Fruit fly (Drosophila melanogaster) whole organism, embryonic: Measurements from ENCODE around the gene CG4854.

ENCODE experiments used
- CG11696 ChIP-seq: fragments of 200-800 bp; sonication (Bioruptor generic); IDR thresholded peaks from 2 replicates; pipeline ENCODE4 v1.3.6; 2022; ENCODE audit warnings: missing biosample characterization, missing genetic modification characterization
- CG1233 ChIP-seq: fragments of 200-800 bp; sonication (Bioruptor generic); optimal IDR thresholded peaks from 4 replicates; lab custom pipeline; 2018; ENCODE audit warnings: missing biosample characterization, mild to moderate bottlenecking, missing genetic modification characterization
- CG12769 ChIP-seq: fragments of 200-800 bp; sonication (Bioruptor generic); optimal IDR thresholded peaks from 2 replicates; lab custom pipeline; 2019; ENCODE audit warnings: missing biosample characterization, mild to moderate bottlenecking, missing genetic modification characterization, moderate library complexity
- CG13424 ChIP-seq: fragments of 200-800 bp; sonication (Bioruptor generic); optimal IDR thresholded peaks from 2 replicates; lab custom pipeline; 2019; ENCODE audit warnings: missing biosample characterization, mild to moderate bottlenecking, missing genetic modification characterization, moderate library complexity
- CG14050 ChIP-seq: fragments of 200-800 bp; sonication (Bioruptor generic); IDR thresholded peaks from 3 replicates; pipeline ENCODE4 v1.3.6; 2022; ENCODE audit warnings: missing biosample characterization, missing genetic modification characterization
- CG1603 ChIP-seq: fragments of 200-800 bp; sonication (Bioruptor generic); optimal IDR thresholded peaks from 2 replicates; lab custom pipeline; 2019; ENCODE audit warnings: missing biosample characterization, mild to moderate bottlenecking, missing genetic modification characterization, moderate library complexity
- CG17359 ChIP-seq: fragments of 200-800 bp; sonication (Bioruptor generic); optimal IDR thresholded peaks from 3 replicates; lab custom pipeline; 2018; ENCODE audit warnings: missing biosample characterization, mild to moderate bottlenecking, missing genetic modification characterization, moderate library complexity
- CG17612 ChIP-seq: fragments of 200-800 bp; sonication (Bioruptor generic); IDR thresholded peaks from 2 replicates; pipeline ENCODE4 v1.3.6; 2022; ENCODE audit warnings: missing biosample characterization, missing genetic modification characterization
- CG17912 ChIP-seq: fragments of 200-800 bp; sonication (Bioruptor generic); optimal IDR thresholded peaks from 2 replicates; lab custom pipeline; 2018; ENCODE audit warnings: missing biosample characterization, mild to moderate bottlenecking, missing genetic modification characterization
- CG3407 ChIP-seq: fragments of 200-800 bp; sonication (Bioruptor generic); optimal IDR thresholded peaks from 2 replicates; lab custom pipeline; 2018; ENCODE audit warnings: missing biosample characterization, mild to moderate bottlenecking, missing genetic modification characterization
- CG34376 ChIP-seq: fragments of 200-800 bp; sonication (Bioruptor generic); optimal IDR thresholded peaks from 2 replicates; lab custom pipeline; 2018; ENCODE audit warnings: missing biosample characterization, mild to moderate bottlenecking, missing genetic modification characterization
- CG34422 ChIP-seq: fragments of 200-800 bp; sonication (Bioruptor generic); IDR thresholded peaks from 3 replicates; pipeline ENCODE4 v1.3.6; 2022; ENCODE audit warnings: missing biosample characterization, missing genetic modification characterization
- CG6272 ChIP-seq: fragments of 200-800 bp; sonication (Bioruptor generic); IDR thresholded peaks from 2 replicates; pipeline ENCODE4 v1.3.6; 2022; ENCODE audit warnings: missing biosample characterization, missing genetic modification characterization
- Ets65A ChIP-seq: fragments of 200-800 bp; sonication (Bioruptor generic); peaks from one replicate; lab custom pipeline; 2016; ENCODE audit warnings: missing biosample characterization, missing genetic modification characterization
- GATAe ChIP-seq: fragments of 200-800 bp; sonication (Bioruptor generic); conservative IDR thresholded peaks from 2 replicates; pipeline ENCODE4 v1.3.6; 2022; ENCODE audit warnings: missing biosample characterization, missing genetic modification characterization
- Hand ChIP-seq: fragments of 200-800 bp; sonication (Bioruptor generic); optimal IDR thresholded peaks from 2 replicates; lab custom pipeline; 2017; ENCODE audit warnings: mild to moderate bottlenecking, missing biosample characterization, missing genetic modification reagents, missing genetic modification characterization
- Hr78 ChIP-seq, 2 experiments: fragments of 200-800 bp in 1 of 2; fragments of >200 bp in 1 of 2; sonication (Bioruptor generic) in 1 of 2; optimal IDR thresholded peaks; 2 replicates each; lab custom pipeline; 2017 to 2019; ENCODE audit warnings: missing biosample characterization in 2 of 2, missing genetic modification characterization in 2 of 2, mild to moderate bottlenecking in 1 of 2, moderate library complexity in 1 of 2
- Trl ChIP-seq, 3 experiments: fragments of >200 bp in 2 of 3; fragments of 200-800 bp in 1 of 3; sonication (Bioruptor generic) in 1 of 3; optimal IDR thresholded peaks; 2 replicates in 1 of 3; 3 replicates in 2 of 3; lab custom pipeline; 2016 to 2017; ENCODE audit warnings: missing biosample characterization in 1 of 3, missing genetic modification characterization in 1 of 3
- Vsx1 ChIP-seq: fragments of 200-800 bp; sonication (Bioruptor generic); optimal IDR thresholded peaks from 2 replicates; lab custom pipeline; 2017; ENCODE audit warnings: missing biosample characterization, mild to moderate bottlenecking, missing genetic modification characterization, missing genetic modification reagents
- chinmo ChIP-seq: fragments of 200-800 bp; sonication (Bioruptor generic); IDR thresholded peaks from 4 replicates; pipeline ENCODE4 v1.3.6; 2022; ENCODE audit warnings: missing biosample characterization, missing genetic modification characterization; ENCODE audit not compliant: partially characterized antibody
- da ChIP-seq: fragments of 200-800 bp; sonication (Bioruptor generic); optimal IDR thresholded peaks from 2 replicates; lab custom pipeline; 2016; ENCODE audit warnings: missing biosample characterization, missing genetic modification characterization
- dati ChIP-seq: fragments of 200-800 bp; sonication (Bioruptor generic); IDR thresholded peaks from 2 replicates; pipeline ENCODE4 v1.3.6; 2022; ENCODE audit warnings: missing biosample characterization, missing genetic modification characterization
- exex ChIP-seq: fragments of 200-800 bp; sonication (Bioruptor generic); optimal IDR thresholded peaks from 4 replicates; lab custom pipeline; 2018; ENCODE audit warnings: missing biosample characterization, mild to moderate bottlenecking, missing genetic modification characterization, moderate library complexity
- gcm2 ChIP-seq: fragments of 200-800 bp; sonication (Bioruptor generic); optimal IDR thresholded peaks from 2 replicates; lab custom pipeline; 2016; ENCODE audit warnings: missing biosample characterization, missing genetic modification characterization
- grn ChIP-seq: fragments of 200-800 bp; sonication (Bioruptor generic); optimal IDR thresholded peaks from 3 replicates; lab custom pipeline; 2017; ENCODE audit warnings: missing biosample characterization, missing genetic modification characterization
- lab ChIP-seq: fragments of 200-800 bp; sonication (Bioruptor generic); optimal IDR thresholded peaks from 3 replicates; lab custom pipeline; 2017; ENCODE audit warnings: missing biosample characterization, missing genetic modification characterization, mild to moderate bottlenecking, moderate library complexity, missing genetic modification reagents
- lola ChIP-seq, 3 experiments: fragments of >200 bp in 2 of 3; fragments of 200-800 bp in 1 of 3; sonication (Bioruptor generic) in 1 of 3; optimal IDR thresholded peaks; 2 replicates each; lab custom pipeline; 2017 to 2019; ENCODE audit warnings: missing biosample characterization in 3 of 3, missing genetic modification characterization in 3 of 3, mild to moderate bottlenecking in 1 of 3, moderate library complexity in 1 of 3
- mam ChIP-seq: fragments of 200-800 bp; sonication (Bioruptor generic); optimal IDR thresholded peaks from 3 replicates; lab custom pipeline; 2016; ENCODE audit warnings: missing biosample characterization, missing genetic modification characterization
- mirr ChIP-seq: fragments of 200-800 bp; sonication (Bioruptor generic); optimal IDR thresholded peaks from 3 replicates; lab custom pipeline; 2018; ENCODE audit warnings: missing biosample characterization, mild to moderate bottlenecking, missing genetic modification characterization
- sc ChIP-seq, 3 experiments: fragments of >200 bp in 2 of 3; fragments of 200-800 bp in 1 of 3; sonication (Bioruptor generic) in 1 of 3; optimal IDR thresholded peaks; 2 replicates in 2 of 3; 3 replicates in 1 of 3; lab custom pipeline; 2017; ENCODE audit warnings: mild to moderate bottlenecking in 1 of 3, missing biosample characterization in 1 of 3, missing genetic modification characterization in 1 of 3, missing genetic modification reagents in 1 of 3
- sens ChIP-seq: fragments of 200-800 bp; sonication (Bioruptor generic); peaks from one replicate; lab custom pipeline; 2016; ENCODE audit warnings: missing biosample characterization, missing genetic modification characterization
- sens-2 ChIP-seq: fragments of 200-800 bp; sonication (Bioruptor generic); IDR thresholded peaks from 2 replicates; pipeline ENCODE4 v1.3.6; 2022; ENCODE audit warnings: missing biosample characterization, missing genetic modification characterization
- sug ChIP-seq: fragments of 200-800 bp; optimal IDR thresholded peaks from 2 replicates; lab custom pipeline; 2019; ENCODE audit warnings: missing biosample characterization, mild to moderate bottlenecking, missing genetic modification characterization, moderate library complexity
- vnd ChIP-seq: fragments of 200-800 bp; sonication (Bioruptor generic); IDR thresholded peaks from 3 replicates; pipeline ENCODE4 v1.3.6; 2022; ENCODE audit warnings: missing biosample characterization, missing genetic modification characterization; ENCODE audit not compliant: partially characterized antibody
- zfh2 ChIP-seq: fragments of 200-800 bp; sonication (Bioruptor generic); optimal IDR thresholded peaks from 2 replicates; lab custom pipeline; 2016; ENCODE audit warnings: missing biosample characterization, missing genetic modification characterization

The CG4854 gene

DNA sequence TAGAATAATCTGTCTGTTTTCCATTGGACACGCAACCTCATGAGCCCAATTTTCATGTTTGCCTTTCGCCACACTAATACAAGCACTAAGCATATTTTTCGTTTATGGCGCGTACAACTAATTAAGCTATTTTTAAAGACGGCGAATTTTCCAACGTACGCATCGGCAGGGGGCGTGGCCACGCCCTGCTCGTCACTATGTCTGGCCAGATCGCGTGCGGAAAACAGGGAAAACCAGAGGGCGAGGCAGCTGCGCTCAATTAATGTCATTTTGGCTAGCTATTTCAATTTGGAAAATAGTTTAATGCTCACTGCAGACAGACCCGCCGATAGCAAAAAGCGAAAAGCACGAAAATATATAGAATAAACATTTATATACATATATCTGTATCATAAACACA is 23.2 kb upstream of the CG4854 start (continued):
- TF ChIP-seq CG1233 (GFP tag; lab: Kevin White, UChicago) (no peak), CG11696 (GFP tag; lab: Robert Waterston, UW) (no peak), CG17612 (GFP tag; lab: Robert Waterston, UW) (no peak), CG17912 (GFP tag; lab: Kevin White, UChicago) (no peak), CG13424 (tag; lab: Kevin White, UChicago) (no peak), sc (optimal IDR thresholded peaks at IDR 0.05; lab: Kevin White, UChicago) (no peak), sc (GFP tag; optimal IDR thresholded peaks at IDR 0.05; lab: Kevin White, UChicago) (no peak), zfh2 (GFP tag; lab: Kevin White, UChicago) (no peak), CG34422 (GFP tag; lab: Robert Waterston, UW) (no peak), dati (GFP tag; lab: Robert Waterston, UW) (no peak), da (GFP tag; lab: Kevin White, UChicago) (no peak), lola (GFP tag; optimal IDR thresholded peaks at IDR 0.05; lab: Kevin White, UChicago) (no peak), mam (GFP tag; lab: Kevin White, UChicago) (no peak), Hr78 (GFP tag; optimal IDR thresholded peaks at IDR 0.05; lab: Kevin White, UChicago) (no peak), CG6272 (no peak), Ets65A (GFP tag; lab: Kevin White, UChicago) (peak; percentile 62), Trl (optimal IDR thresholded peaks at IDR 0.05; lab: Kevin White, UChicago) (no peak), Trl (GFP tag; optimal IDR thresholded peaks at IDR 0.05; lab: Kevin White, UChicago) (no peak)
- TF ChIP-seq, all 482 proteins: peak for 7

DNA sequence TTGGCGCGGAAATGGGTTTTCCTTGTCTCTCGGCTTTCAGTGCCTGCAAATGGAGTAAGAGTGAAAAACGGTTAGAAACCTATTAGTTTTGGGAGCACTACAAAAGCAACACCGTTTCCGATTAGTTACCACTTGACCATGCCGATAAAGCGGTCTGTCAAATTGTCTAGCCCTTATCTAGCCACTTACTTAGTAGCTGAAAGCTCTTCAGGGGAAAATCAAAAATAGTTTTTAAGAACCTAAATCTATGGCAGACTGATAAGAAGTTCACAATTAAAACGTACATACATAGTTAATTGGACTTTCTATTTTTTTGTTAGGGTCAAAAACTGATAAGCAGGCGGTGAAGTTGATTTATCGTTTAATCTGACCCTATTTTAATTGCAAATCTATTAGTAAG is 21.2 kb upstream of the CG4854 start:
- TF ChIP-seq gcm2: no peak
- TF ChIP-seq CG34376 (GFP tag; lab: Kevin White, UChicago): peak; percentile 35
- TF ChIP-seq mam (GFP tag; lab: Kevin White, UChicago): no peak
- no peak for TF ChIP-seq CG17359 (tag; lab: Kevin White, UChicago)
- 0 out of 4 replicates have a peak, but pooled peaks have one; percentile 31 for TF ChIP-seq chinmo (GFP tag; lab: Robert Waterston, UW)
- peak; percentile 32; the same call in 1 of the 2 replicates for TF ChIP-seq sens-2
- no peak for TF ChIP-seq CG1603
- peak; percentile 91 for TF ChIP-seq mirr (GFP tag; lab: Kevin White, UChicago)
- peak; percentile 41; the same call in 1 of the 3 replicates for TF ChIP-seq vnd (GFP tag; lab: Robert Waterston, UW)
- peak in 1 of 2 experiments; percentile 65 for TF ChIP-seq Hr78 (GFP tag; optimal IDR thresholded peaks at IDR 0.05; lab: Kevin White, UChicago)
- peak; percentile 36 for TF ChIP-seq lab (GFP tag; lab: Kevin White, UChicago)
- peak; percentile 98 for TF ChIP-seq exex
- TF ChIP-seq sens (GFP tag; lab: Kevin White, UChicago): peak; percentile 2
- no peak for TF ChIP-seq CG3407
- peak; percentile 23 for TF ChIP-seq CG12769
- TF ChIP-seq Vsx1 (GFP tag; lab: Kevin White, UChicago): peak; percentile 67
- TF ChIP-seq sug (tag; lab: Kevin White, UChicago): peak; percentile 82
- peak; percentile 74 for TF ChIP-seq grn
- no peak for TF ChIP-seq CG14050 (GFP tag; lab: Robert Waterston, UW)
- TF ChIP-seq GATAe (GFP tag; lab: Robert Waterston, UW): peak; percentile 68
- TF ChIP-seq Hand: no peak
